Fruit fly (Drosophila melanogaster): ENCODE data around the gene CG43740.

dm6 chrX:10290761-10291041 lies 42.8 kb upstream of the CG43740 start:
- TF ChIP-seq scrt (GFP tag; optimal IDR thresholded peaks at IDR 0.05) (peak; percentile 81), tio (GFP tag; optimal IDR thresholded peaks at IDR 0.05) (no peak), grn (GFP tag; optimal IDR thresholded peaks at IDR 0.05) (no peak), CG15073 (GFP tag; optimal IDR thresholded peaks at IDR 0.05) (no peak)

Measured in whole organism, embryonic.